Worm (Caenorhabditis elegans): ENCODE data around the gene eak-4.

eak-4 gene

DNA sequence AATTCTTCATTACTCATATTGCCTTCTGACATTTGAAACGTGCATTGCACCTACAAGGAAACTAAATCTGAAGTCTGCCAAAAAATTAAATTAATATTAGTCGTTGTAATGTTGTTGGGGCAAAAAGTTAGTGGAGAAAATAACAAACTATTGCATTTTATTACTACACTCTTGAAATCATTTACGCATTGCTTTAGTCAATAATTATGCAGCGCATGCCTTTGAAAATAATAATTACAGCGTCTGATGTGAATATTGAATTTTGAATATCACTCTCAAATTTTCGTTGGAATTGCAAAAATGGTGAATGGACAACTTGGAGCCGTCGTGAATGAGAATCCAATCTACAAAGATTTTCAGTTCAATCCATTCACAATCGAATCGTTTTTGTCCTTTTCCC is 27.1 kb downstream of the eak-4 start, which contains the start of gene sru-19:
sru-19 (plus strand) TSS at position 301 of the 400 bp plus-strand sequence.
- no peak for TF ChIP-seq dmd-9 (GFP tag; IDR thresholded peaks at IDR 0.05)
- TF ChIP-seq lin-39 (tag; optimal IDR thresholded peaks at IDR 0.05): no peak
- TF ChIP-seq mxl-3 (GFP tag; optimal IDR thresholded peaks at IDR 0.05): no peak
- TF ChIP-seq pqm-1 (tag; optimal IDR thresholded peaks at IDR 0.05): no peak
- TF ChIP-seq F26F4.8 (GFP tag; conservative IDR thresholded peaks at IDR 0.05): no peak
- no peak for TF ChIP-seq nhr-102 (tag; optimal IDR thresholded peaks at IDR 0.05)
- TF ChIP-seq daf-12 (tag; optimal IDR thresholded peaks at IDR 0.05): no peak
- TF ChIP-seq zfp-2 (tag; optimal IDR thresholded peaks at IDR 0.05): no peak
- no peak for TF ChIP-seq spr-3 (GFP tag; optimal IDR thresholded peaks at IDR 0.05)
- TF ChIP-seq R02D3.7 (tag; optimal IDR thresholded peaks at IDR 0.05): no peak
- no peak for TF ChIP-seq dve-1 (tag; optimal IDR thresholded peaks at IDR 0.05; ENCODE audit: insufficient read depth)
- TF ChIP-seq hif-1 (tag; optimal IDR thresholded peaks at IDR 0.05): no peak
- no peak for TF ChIP-seq jun-1 (tag; optimal IDR thresholded peaks at IDR 0.05)
- no peak for TF ChIP-seq egl-27 (tag; optimal IDR thresholded peaks at IDR 0.05)

ce11 chrIV:12495196-12495595 is 30.1 kb downstream of the eak-4 start, which contains the start of gene sru-20:
Gene sru-20 (plus strand): TSS chrIV:12495496.
- TF ChIP-seq daf-12 (tag; optimal IDR thresholded peaks at IDR 0.05) (no peak), nhr-11 (tag; optimal IDR thresholded peaks at IDR 0.05) (no peak), D1046.2 (GFP tag; IDR thresholded peaks at IDR 0.05) (no peak)

DNA sequence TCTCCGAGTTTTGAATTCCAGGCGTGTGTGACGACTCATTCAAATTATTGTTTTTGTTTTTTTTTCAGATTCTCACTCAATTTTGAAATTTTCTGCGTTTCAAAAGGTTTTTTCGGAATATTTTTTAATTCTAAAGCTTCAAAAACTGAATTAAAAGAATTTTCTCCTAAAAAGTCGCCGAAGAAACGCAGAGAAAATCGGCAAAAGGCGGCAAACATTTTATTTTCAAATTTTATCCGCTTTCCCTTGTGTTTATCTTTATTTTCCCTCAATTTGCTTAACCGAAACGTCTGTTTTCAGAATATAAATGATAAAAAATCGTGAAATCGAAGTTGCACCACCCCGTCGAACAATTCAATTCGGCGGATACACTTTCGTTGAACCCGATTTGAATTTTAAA is 34.8 kb downstream of the eak-4 start, which contains the start of gene him-6:
him-6 (plus strand) TSS at position 301 of the 400 bp plus-strand sequence.
- no peak for TF ChIP-seq nhr-10 (tag; optimal IDR thresholded peaks at IDR 0.05)
- TF ChIP-seq hlh-30 (tag; optimal IDR thresholded peaks at IDR 0.05; ENCODE audit: insufficient read depth): no peak
- TF ChIP-seq daf-12 (tag; optimal IDR thresholded peaks at IDR 0.05): no peak
- no peak for TF ChIP-seq snpc-4 (tag; optimal IDR thresholded peaks at IDR 0.05)
- no peak for TF ChIP-seq ceh-44 (GFP tag; IDR thresholded peaks at IDR 0.05)
- TF ChIP-seq nhr-77 (tag; optimal IDR thresholded peaks at IDR 0.05): no peak
- no peak for TF ChIP-seq lin-29 (GFP tag; IDR thresholded peaks at IDR 0.05)
- no peak for TF ChIP-seq tag-97 (GFP tag; IDR thresholded peaks at IDR 0.05)
- no peak for TF ChIP-seq ceh-32 (tag; optimal IDR thresholded peaks at IDR 0.05; ENCODE audit: poor library complexity)
- no peak for TF ChIP-seq nhr-42 (GFP tag; IDR thresholded peaks at IDR 0.05)
- TF ChIP-seq T26A8.4 (GFP tag; IDR thresholded peaks at IDR 0.05): no peak
- no peak for TF ChIP-seq madf-9 (GFP tag; conservative IDR thresholded peaks at IDR 0.05)
- no peak for TF ChIP-seq egl-27 (tag; optimal IDR thresholded peaks at IDR 0.05)
- TF ChIP-seq dmd-8 (GFP tag; IDR thresholded peaks at IDR 0.05): no peak
- no peak for TF ChIP-seq nhr-25 (tag; optimal IDR thresholded peaks at IDR 0.05; ENCODE audit: borderline replicate concordance, insufficient read depth)
- no peak for TF ChIP-seq attf-4 (tag; optimal IDR thresholded peaks at IDR 0.05)
- TF ChIP-seq skn-1 (tag; optimal IDR thresholded peaks at IDR 0.05): no peak
- no peak for TF ChIP-seq set-16 (GFP tag; IDR thresholded peaks at IDR 0.05)
- TF ChIP-seq ceh-20 (GFP tag; IDR thresholded peaks at IDR 0.05): no peak
- TF ChIP-seq nhr-76 (tag; optimal IDR thresholded peaks at IDR 0.05): no peak

ce11 chrIV:12487194-12487593 is 38.1 kb downstream of the eak-4 start, which contains the start of gene sru-26:
Gene sru-26 (plus strand): TSS chrIV:12487494.
- no peak for TF ChIP-seq nhr-76 (tag; optimal IDR thresholded peaks at IDR 0.05)
- no peak for TF ChIP-seq ceh-44 (GFP tag; IDR thresholded peaks at IDR 0.05)
- no peak for TF ChIP-seq F44E2.7 (GFP tag; IDR thresholded peaks at IDR 0.05)
- no peak for TF ChIP-seq nhr-28 (tag; optimal IDR thresholded peaks at IDR 0.05)
- no peak for TF ChIP-seq unc-62 (GFP tag; optimal IDR thresholded peaks at IDR 0.05 in 1 of 2)
- TF ChIP-seq unc-62 (tag; optimal IDR thresholded peaks at IDR 0.05): no peak
- no peak for TF ChIP-seq gei-8 (GFP tag; optimal IDR thresholded peaks at IDR 0.05)
- TF ChIP-seq aha-1 (tag): no peak
- no peak for TF ChIP-seq mxl-3 (GFP tag; optimal IDR thresholded peaks at IDR 0.05)
- TF ChIP-seq rbr-2 (tag; optimal IDR thresholded peaks at IDR 0.05): no peak
- TF ChIP-seq daf-19 (GFP tag; conservative IDR thresholded peaks at IDR 0.05): no peak
- no peak for TF ChIP-seq egl-43 (GFP tag; IDR thresholded peaks at IDR 0.05)
- no peak for TF ChIP-seq nhr-102 (tag; optimal IDR thresholded peaks at IDR 0.05)
- no peak for TF ChIP-seq ctbp-1 (GFP tag; IDR thresholded peaks at IDR 0.05)
- TF ChIP-seq nhr-77 (tag; optimal IDR thresholded peaks at IDR 0.05): no peak
- TF ChIP-seq php-3 (GFP tag; IDR thresholded peaks at IDR 0.05): no peak
- TF ChIP-seq daf-16 (GFP tag; optimal IDR thresholded peaks at IDR 0.05): no peak
- TF ChIP-seq daf-16 (tag; optimal IDR thresholded peaks at IDR 0.05): no peak
- TF ChIP-seq hmg-1.1 (GFP tag; IDR thresholded peaks at IDR 0.05): no peak
- TF ChIP-seq vab-7 (GFP tag; IDR thresholded peaks at IDR 0.05): no peak
